Fruit fly (Drosophila melanogaster) whole organism, adult: ENCODE data around the gene Unc-76.

Experiments
- CG11617 ChIP-seq: fragments of 200-800 bp; sonication (Bioruptor generic); optimal IDR thresholded peaks from 2 replicates; lab custom pipeline; 2017; ENCODE audit warnings: mild to moderate bottlenecking, missing biosample characterization, missing genetic modification reagents, missing genetic modification characterization
- CG14711 ChIP-seq: fragments of 200-800 bp; sonication (Bioruptor generic); optimal IDR thresholded peaks from 2 replicates; lab custom pipeline; 2018; ENCODE audit warnings: missing biosample characterization, mild to moderate bottlenecking, missing genetic modification characterization, moderate library complexity
- CG1620 ChIP-seq: fragments of 200-800 bp; sonication (Bioruptor generic); optimal IDR thresholded peaks from 2 replicates; lab custom pipeline; 2016; ENCODE audit warnings: missing biosample characterization, missing genetic modification characterization
- CG33017 ChIP-seq: fragments of 200-800 bp; sonication (Bioruptor generic); optimal IDR thresholded peaks from 2 replicates; lab custom pipeline; 2018; ENCODE audit warnings: missing biosample characterization, mild to moderate bottlenecking, missing genetic modification characterization, moderate library complexity
- CG7101 ChIP-seq: fragments of 200-800 bp; sonication (Bioruptor generic); optimal IDR thresholded peaks from 2 replicates; lab custom pipeline; 2018; ENCODE audit warnings: missing biosample characterization, mild to moderate bottlenecking, missing genetic modification characterization, moderate library complexity
- Clk ChIP-seq: fragments of 200-800 bp; sonication (Bioruptor generic); optimal IDR thresholded peaks from 2 replicates; lab custom pipeline; 2017; ENCODE audit warnings: missing biosample characterization, missing genetic modification characterization
- Crg-1 ChIP-seq: fragments of 200-800 bp; sonication (Bioruptor generic); optimal IDR thresholded peaks from 2 replicates; lab custom pipeline; 2016; ENCODE audit warnings: missing biosample characterization, missing genetic modification characterization
- kay ChIP-seq: fragments of 200-800 bp; sonication (Bioruptor generic); peaks from one replicate; lab custom pipeline; 2016; ENCODE audit warnings: missing biosample characterization, missing genetic modification characterization, borderline replicate concordance
- ovo ChIP-seq: fragments of 200-800 bp; sonication (Bioruptor generic); optimal IDR thresholded peaks from 2 replicates; lab custom pipeline; 2016; ENCODE audit warnings: missing biosample characterization, missing genetic modification characterization
- tj ChIP-seq: fragments of 200-800 bp; sonication (Bioruptor generic); optimal IDR thresholded peaks from 3 replicates; lab custom pipeline; 2017; ENCODE audit warnings: missing biosample characterization, mild to moderate bottlenecking, missing genetic modification characterization, moderate library complexity

DNA sequence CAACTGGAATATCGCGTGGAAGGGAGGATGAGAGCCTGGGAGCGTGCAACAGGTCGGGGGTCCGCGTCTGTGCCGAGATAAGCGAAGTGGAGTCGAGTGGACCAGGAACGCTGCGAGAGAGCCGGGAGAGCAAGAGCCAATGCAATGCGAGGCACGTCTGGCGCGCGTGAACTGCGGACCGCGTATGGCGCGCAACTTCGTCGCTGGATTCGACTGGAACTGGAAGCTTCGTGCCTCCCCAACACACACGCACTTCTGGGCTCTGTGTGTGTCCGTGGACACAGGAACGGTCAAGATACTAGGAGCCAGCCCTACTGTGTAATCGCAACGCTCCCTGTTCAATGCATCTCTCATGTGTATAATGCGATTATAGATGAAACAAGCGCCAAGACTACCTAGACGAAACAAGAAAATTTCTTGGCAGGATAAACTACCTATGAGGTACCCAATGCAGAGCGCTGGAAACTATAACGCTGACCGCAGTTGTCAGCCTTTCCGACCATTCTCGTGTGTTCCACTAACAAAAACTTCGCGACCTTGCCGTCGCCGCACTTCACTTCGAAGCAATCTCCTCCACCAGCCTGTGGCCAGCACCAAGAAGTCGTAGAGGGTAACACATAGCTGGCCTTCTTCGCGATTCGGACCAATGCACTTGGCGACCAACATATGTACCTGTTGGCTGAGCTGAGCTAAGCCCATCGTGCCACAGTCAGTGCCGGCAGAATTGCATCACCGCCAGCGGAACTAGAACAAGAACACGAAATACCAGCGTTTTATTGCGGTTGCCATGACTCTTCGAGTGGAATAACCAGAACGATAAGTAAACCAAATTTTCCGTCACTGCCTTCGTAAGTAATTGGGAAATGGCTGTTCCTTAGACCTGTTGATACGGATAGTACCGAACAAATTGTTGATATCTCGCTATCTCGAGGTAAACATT, 8.3 kb upstream of the Unc-76 start, which contains the start of gene Rtca:
- no peak for TF ChIP-seq ovo (GFP tag; lab: Kevin White, UChicago)
- TF ChIP-seq CG33017 (tag; lab: Kevin White, UChicago) = peak; percentile 21
- TF ChIP-seq Clk (GFP tag; lab: Kevin White, UChicago) = no peak
- no peak for TF ChIP-seq kay (GFP tag; lab: Kevin White, UChicago)
- peak; percentile 72 for TF ChIP-seq CG7101
- TF ChIP-seq CG14711 (tag; lab: Kevin White, UChicago) = no peak
- TF ChIP-seq CG1620 (GFP tag; lab: Kevin White, UChicago) = no peak
- TF ChIP-seq Crg-1 (GFP tag; lab: Kevin White, UChicago) = peak; percentile 12
- peak; percentile 73 for TF ChIP-seq CG11617
- peak; percentile 19 for TF ChIP-seq tj (GFP tag; lab: Kevin White, UChicago)
